Worm (Caenorhabditis elegans) whole organism, L1 larva: ENCODE measurements around the gene C09B9.4.

Experiments
- fos-1 ChIP-seq: fragments of 150-350 bp; optimal IDR thresholded peaks from 2 replicates; lab custom pipeline; 2014; ENCODE audit warnings: missing biosample characterization, missing genetic modification characterization
- jun-1 ChIP-seq: fragments of 150-350 bp; optimal IDR thresholded peaks from 2 replicates; lab custom pipeline; 2014; ENCODE audit warnings: missing biosample characterization, missing genetic modification reagents, missing genetic modification characterization
- mdl-1 ChIP-seq, 2 experiments: fragments of 150-350 bp; optimal IDR thresholded peaks; 2 replicates each; lab custom pipeline; 2014 to 2017; ENCODE audit warnings: missing biosample characterization in 2 of 2, missing genetic modification characterization in 2 of 2, inconsistent platforms in 1 of 2
- ztf-11 ChIP-seq, 2 experiments: sonication (generic microtip); optimal IDR thresholded peaks; 2 replicates each; lab custom pipeline; 2016 to 2017; ENCODE audit warnings: missing genetic modification characterization in 2 of 2, missing biosample characterization in 1 of 2, missing compliant biosample characterization in 1 of 2

DNA sequence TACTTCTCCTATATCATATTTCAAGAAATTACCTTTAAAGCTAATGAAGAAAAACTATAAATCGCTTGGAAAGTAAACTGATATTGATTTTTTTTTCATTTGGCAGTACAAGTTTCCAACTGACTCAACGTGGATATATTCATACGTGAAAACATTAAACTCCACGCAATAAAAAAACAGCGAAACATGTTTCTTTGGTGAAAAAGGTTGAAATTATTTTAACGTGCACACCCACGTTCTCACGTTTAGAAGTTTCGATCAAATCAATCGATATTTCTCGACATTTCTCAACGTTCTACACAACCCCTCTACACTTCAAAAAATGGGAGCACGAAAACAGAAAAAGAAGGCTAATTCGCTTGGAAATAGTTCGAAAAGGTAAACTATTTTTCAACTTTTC, 4.2 kb downstream of the C09B9.4 start, which contains the start of the genes best-6 and C09B9.2:
- TF ChIP-seq ztf-11 (tag; optimal IDR thresholded peaks at IDR 0.05; lab: Kevin White, UChicago) (no peak), jun-1 (tag; lab: Kevin White, UChicago) (no peak), mdl-1 (tag; optimal IDR thresholded peaks at IDR 0.05; lab: Kevin White, UChicago) (no peak), fos-1 (tag; lab: Kevin White, UChicago) (no peak)
